Fruit fly (Drosophila melanogaster): ENCODE data around the gene ogre.

The ogre gene

DNA sequence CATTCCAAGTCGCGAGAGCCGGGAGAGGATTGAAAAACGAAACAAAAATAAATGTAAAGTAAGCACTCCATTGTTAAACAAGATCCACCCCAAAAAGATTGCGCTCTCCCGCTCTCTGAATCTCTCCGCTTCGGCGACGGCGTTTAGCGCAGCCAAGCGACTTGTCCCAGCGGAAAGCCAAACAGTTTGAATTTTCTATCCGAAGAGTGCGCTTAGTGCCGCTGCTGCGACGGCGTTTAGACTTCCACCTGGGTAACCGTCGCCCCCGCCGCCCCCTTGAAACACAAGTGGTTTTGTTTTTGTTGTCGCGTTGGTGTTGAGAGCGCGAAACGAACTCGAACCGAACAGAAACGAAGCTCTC, 7.4 kb upstream of the ogre start, which contains the start of gene Inx2 (continued):
- TF ChIP-seq phol (tag; optimal IDR thresholded peaks at IDR 0.05) (no peak), Tbp (GFP tag; optimal IDR thresholded peaks at IDR 0.05) (no peak), Neu2 (GFP tag; optimal IDR thresholded peaks at IDR 0.05; ENCODE audit: borderline replicate concordance) (no peak), Hsf (GFP tag; optimal IDR thresholded peaks at IDR 0.05) (no peak), Rfx (GFP tag; IDR thresholded peaks at IDR 0.05) (peak; percentile 43; the same call in 1 of the 2 replicates), CG17912 (GFP tag; optimal IDR thresholded peaks at IDR 0.05) (no peak), so (GFP tag; IDR thresholded peaks at IDR 0.05) (0 out of 3 replicates have a peak, but pooled peaks have one; percentile 10), ftz-f1 (GFP tag; optimal IDR thresholded peaks at IDR 0.05) (peak; percentile 61), tap (tag; optimal IDR thresholded peaks at IDR 0.05) (peak; percentile 41), oc (tag; optimal IDR thresholded peaks at IDR 0.05) (peak; percentile 59), CG16813 (GFP tag; IDR thresholded peaks at IDR 0.05; ENCODE audit: partially characterized antibody) (no peak), hbn (GFP tag; IDR thresholded peaks at IDR 0.05; ENCODE audit: partially characterized antibody) (0 out of 2 replicates have a peak, but pooled peaks have one; percentile 16), CG10979 (tag; optimal IDR thresholded peaks at IDR 0.05) (no peak), jigr1 (GFP tag; IDR thresholded peaks at IDR 0.05) (no peak), Elba2 (GFP tag; optimal IDR thresholded peaks at IDR 0.05) (no peak), CG34376 (GFP tag; optimal IDR thresholded peaks at IDR 0.05) (peak; percentile 62), CG14965 (GFP tag; optimal IDR thresholded peaks at IDR 0.05; ENCODE audit: borderline replicate concordance) (no peak), CG17359 (tag; optimal IDR thresholded peaks at IDR 0.05) (peak; percentile 7), ems (GFP tag; optimal IDR thresholded peaks at IDR 0.05) (no peak), sqz (GFP tag; optimal IDR thresholded peaks at IDR 0.05) (peak; percentile 42), tin (GFP tag; optimal IDR thresholded peaks at IDR 0.05) (no peak), hb (GFP tag; IDR thresholded peaks at IDR 0.05; ENCODE audit: partially characterized antibody) (no peak), zfh1 (GFP tag; IDR thresholded peaks at IDR 0.05) (peak; percentile 69), gcm (GFP tag; optimal IDR thresholded peaks at IDR 0.05) (peak; percentile 6), ab (GFP tag; optimal IDR thresholded peaks at IDR 0.05) (no peak), CG12236 (GFP tag; optimal IDR thresholded peaks at IDR 0.05) (no peak), CG31441 (GFP tag; IDR thresholded peaks at IDR 0.05) (no peak; the same call in 1 of the 2 replicates), CoRest (tag; optimal IDR thresholded peaks at IDR 0.05) (no peak), lbe (GFP tag; optimal IDR thresholded peaks at IDR 0.05) (peak; percentile 39), ttk (GFP tag; IDR thresholded peaks at IDR 0.05) (0 out of 2 replicates have a peak, but pooled peaks have one; percentile 19), CG32532 (GFP tag; IDR thresholded peaks at IDR 0.05) (peak; percentile 62; the same call in 1 of the 2 replicates), CG10366 (GFP tag; IDR thresholded peaks at IDR 0.05) (no peak), Ptx1 (GFP tag; IDR thresholded peaks at IDR 0.05) (0 out of 2 replicates have a peak, but pooled peaks have one; percentile 11), CG10209 (GFP tag; optimal IDR thresholded peaks at IDR 0.05) (peak; percentile 43), jing (GFP tag; optimal IDR thresholded peaks at IDR 0.05) (no peak), CG18599 (GFP tag; optimal IDR thresholded peaks at IDR 0.05) (peak; percentile 48), PHDP (tag; optimal IDR thresholded peaks at IDR 0.05) (peak; percentile 25), abd-A (tag; optimal IDR thresholded peaks at IDR 0.05) (peak; percentile 18), tll (GFP tag; optimal IDR thresholded peaks at IDR 0.05) (no peak), Opbp (GFP tag; IDR thresholded peaks at IDR 0.05; ENCODE audit: partially characterized antibody) (peak; percentile 64; the same call in 1 of the 3 replicates), Med (GFP tag) (peak; percentile 91), CG9817 (tag; optimal IDR thresholded peaks at IDR 0.05) (no peak), Dbx (GFP tag; IDR thresholded peaks at IDR 0.05) (peak; percentile 53; the same call in 1 of the 3 replicates), CG7987 (GFP tag; optimal IDR thresholded peaks at IDR 0.05) (peak; percentile 62), mam (GFP tag; optimal IDR thresholded peaks at IDR 0.05) (no peak), onecut (GFP tag; IDR thresholded peaks at IDR 0.05) (peak; percentile 32), D19A (tag; optimal IDR thresholded peaks at IDR 0.05) (no peak), ewg (GFP tag; optimal IDR thresholded peaks at IDR 0.05) (peak; percentile 21), gem (tag; optimal IDR thresholded peaks at IDR 0.05) (no peak), CG8924 (tag; optimal IDR thresholded peaks at IDR 0.05) (peak; percentile 32)

Data from whole organism, embryonic.